Worm (Caenorhabditis elegans) whole organism, midembryonic: ENCODE data around the gene C18G1.1.

Source experiments
- T22C8.4 ChIP-seq: fragments of 200-800 bp; sonication (Bioruptor generic); IDR thresholded peaks from 2 replicates; pipeline ENCODE4 v1.3.6; 2022; ENCODE audit warnings: missing genetic modification characterization, missing compliant biosample characterization
- cog-1 ChIP-seq: sonication (generic microtip); optimal IDR thresholded peaks from 2 replicates; lab custom pipeline; 2016; ENCODE audit warnings: missing genetic modification characterization, missing compliant biosample characterization
- flt-1 ChIP-seq: fragments of 200-800 bp; sonication (Bioruptor generic); IDR thresholded peaks from 2 replicates; pipeline ENCODE4 v1.3.6; 2022; ENCODE audit warnings: missing genetic modification characterization, missing compliant biosample characterization
- klf-2 ChIP-seq: fragments of 200-800 bp; sonication (Bioruptor generic); conservative IDR thresholded peaks from 2 replicates; pipeline ENCODE4 v1.3.6; 2022; ENCODE audit warnings: missing genetic modification reagents, missing genetic modification characterization, missing compliant biosample characterization
- med-1 ChIP-seq: sonication (generic microtip); optimal IDR thresholded peaks from 2 replicates; lab custom pipeline; 2017; ENCODE audit warnings: missing genetic modification characterization, mild to moderate bottlenecking, missing compliant biosample characterization, antibody characterized with exemption, missing genetic modification reagents; ENCODE audit not compliant: insufficient read depth
- ref-1 ChIP-seq: fragments of 200-800 bp; sonication (Bioruptor generic); conservative IDR thresholded peaks from 2 replicates; pipeline ENCODE4 v1.3.6; 2022; ENCODE audit warnings: missing genetic modification reagents, missing genetic modification characterization, missing compliant biosample characterization
- tab-1 ChIP-seq: fragments of 200-800 bp; sonication (Bioruptor generic); IDR thresholded peaks from 2 replicates; pipeline ENCODE4 v1.3.6; 2022; ENCODE audit warnings: missing genetic modification characterization, missing compliant biosample characterization

- TF ChIP-seq flt-1 (GFP tag; lab: Robert Waterston, UW) (no peak), med-1 (no peak), ref-1 (GFP tag; lab: Robert Waterston, UW) (no peak), klf-2 (no peak), cog-1 (tag; lab: Kevin White, UChicago) (no peak), tab-1 (no peak), T22C8.4 (GFP tag; lab: Robert Waterston, UW) (no peak)
These were observed 23.6 kb upstream of the C18G1.1 start, which contains the start of gene hil-4 for ce11 chrV:4754123-4754522.
